Worm (Caenorhabditis elegans): ENCODE results near the gene dnj-16.

DNA sequence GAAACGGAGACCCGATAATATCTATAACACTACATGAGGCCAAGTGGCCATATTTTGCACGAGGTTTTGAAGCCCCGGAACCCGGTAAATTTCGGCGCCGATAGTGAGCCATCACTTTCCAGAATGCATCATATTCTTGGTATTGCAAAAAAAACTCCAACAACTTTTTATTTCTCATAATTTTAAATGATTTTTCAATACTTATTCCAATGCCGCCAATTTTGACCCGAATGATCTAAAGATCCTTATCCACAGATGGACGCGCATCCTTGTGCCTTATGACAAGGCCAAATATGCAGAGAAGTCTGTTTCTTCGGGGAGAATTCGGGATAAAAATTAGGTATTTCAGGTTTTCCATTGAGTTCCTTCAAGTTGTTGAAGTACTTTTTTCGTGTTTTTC, 50.2 kb downstream of the dnj-16 start:
- no peak for TF ChIP-seq saeg-2 (GFP tag; IDR thresholded peaks at IDR 0.05)
- TF ChIP-seq lin-15B (tag; optimal IDR thresholded peaks at IDR 0.05): no peak
